Worm (Caenorhabditis elegans) whole organism, L4 larva: ENCODE data around the gene C33C12.4.

ENCODE experiments used
- F10B5.3 ChIP-seq: sonication (generic microtip); optimal IDR thresholded peaks from 2 replicates; lab custom pipeline; 2016; ENCODE audit warnings: mild to moderate bottlenecking, missing genetic modification characterization, missing compliant biosample characterization
- F49E8.2 ChIP-seq: sonication (generic microtip); optimal IDR thresholded peaks from 2 replicates; lab custom pipeline; 2016; ENCODE audit warnings: missing compliant biosample characterization, mild to moderate bottlenecking, missing genetic modification characterization, borderline replicate concordance
- Y48G9A.11 ChIP-seq: fragments of 200-800 bp; sonication (Bioruptor generic); IDR thresholded peaks from 2 replicates; pipeline ENCODE4 v1.3.6; 2022; ENCODE audit warnings: missing genetic modification reagents, missing genetic modification characterization, missing compliant biosample characterization
- Y5F2A.4 ChIP-seq: fragments of 200-800 bp; sonication (Bioruptor generic); optimal IDR thresholded peaks from 2 replicates; lab custom pipeline; 2018; ENCODE audit warnings: mild to moderate bottlenecking, missing genetic modification characterization, missing compliant biosample characterization
- aha-1 ChIP-seq: fragments of 150-350 bp; peaks from one replicate; lab custom pipeline; 2014; ENCODE audit warnings: missing biosample characterization, missing genetic modification characterization
- attf-4 ChIP-seq: sonication (generic microtip); optimal IDR thresholded peaks from 3 replicates; lab custom pipeline; 2017; ENCODE audit warnings: missing biosample characterization, missing genetic modification characterization
- ceh-20 ChIP-seq: fragments of 200-800 bp; sonication (Bioruptor generic); IDR thresholded peaks from 2 replicates; pipeline ENCODE4 v1.3.6; 2022; ENCODE audit warnings: missing genetic modification reagents, missing genetic modification characterization, missing compliant biosample characterization
- ceh-28 ChIP-seq: fragments of 150-350 bp; optimal IDR thresholded peaks from 2 replicates; lab custom pipeline; 2014; ENCODE audit warnings: missing biosample characterization, missing genetic modification reagents, missing genetic modification characterization
- dmd-6 ChIP-seq: fragments of 200-800 bp; sonication (Bioruptor generic); IDR thresholded peaks from 2 replicates; pipeline ENCODE4 v1.3.6; 2022; ENCODE audit warnings: missing genetic modification reagents, missing genetic modification characterization, missing compliant biosample characterization
- dpl-1 ChIP-seq: fragments of 150-350 bp; optimal IDR thresholded peaks from 2 replicates; lab custom pipeline; 2014; ENCODE audit warnings: missing biosample characterization, missing genetic modification reagents, missing genetic modification characterization
- dve-1 ChIP-seq: sonication (generic microtip); optimal IDR thresholded peaks from 2 replicates; lab custom pipeline; 2017; ENCODE audit warnings: antibody characterized with exemption, mild to moderate bottlenecking, missing genetic modification characterization, missing compliant biosample characterization; ENCODE audit not compliant: insufficient read depth
- fkh-10 ChIP-seq: fragments of 150-350 bp; optimal IDR thresholded peaks from 2 replicates; lab custom pipeline; 2014; ENCODE audit warnings: missing biosample characterization, missing genetic modification reagents, missing genetic modification characterization
- gei-8 ChIP-seq: fragments of 200-800 bp; sonication (Bioruptor generic); optimal IDR thresholded peaks from 2 replicates; lab custom pipeline; 2018; ENCODE audit warnings: mild to moderate bottlenecking, missing genetic modification characterization, missing compliant biosample characterization
- hlh-11 ChIP-seq: fragments of 200-800 bp; sonication (Bioruptor generic); optimal IDR thresholded peaks from 2 replicates; lab custom pipeline; 2018; ENCODE audit warnings: mild to moderate bottlenecking, missing genetic modification characterization, missing compliant biosample characterization
- hlh-30 ChIP-seq: sonication (generic microtip); optimal IDR thresholded peaks from 2 replicates; lab custom pipeline; 2017; ENCODE audit warnings: antibody characterized with exemption, mild to moderate bottlenecking, missing genetic modification characterization, missing compliant biosample characterization; ENCODE audit not compliant: insufficient read depth
- hmg-1.1 ChIP-seq: fragments of 200-800 bp; sonication (Bioruptor generic); IDR thresholded peaks from 2 replicates; pipeline ENCODE4 v1.3.6; 2022; ENCODE audit warnings: missing genetic modification reagents, missing genetic modification characterization, missing compliant biosample characterization
- lin-13 ChIP-seq: fragments of 150-350 bp; optimal IDR thresholded peaks from 2 replicates; lab custom pipeline; 2014; ENCODE audit warnings: missing biosample characterization, missing genetic modification reagents, missing genetic modification characterization
- lsy-2 ChIP-seq, 2 experiments: fragments of 150-350 bp in 1 of 2; sonication (generic microtip) in 1 of 2; optimal IDR thresholded peaks; 2 replicates each; lab custom pipeline; 2014 to 2017; ENCODE audit warnings: missing biosample characterization in 2 of 2, missing genetic modification characterization in 2 of 2
- mep-1 ChIP-seq: fragments of 150-350 bp; sonication (generic microtip); optimal IDR thresholded peaks from 3 replicates; lab custom pipeline; 2014; ENCODE audit warnings: missing biosample characterization, missing genetic modification characterization
- mes-2 ChIP-seq: sonication (generic microtip); optimal IDR thresholded peaks from 2 replicates; lab custom pipeline; 2016; ENCODE audit warnings: missing genotype, mild to moderate bottlenecking, missing genetic modification characterization, missing compliant biosample characterization; ENCODE audit not compliant: poor library complexity, severe bottlenecking
- mxl-2 ChIP-seq: fragments of 200-800 bp; sonication (Bioruptor generic); conservative IDR thresholded peaks from 2 replicates; pipeline ENCODE4 v1.3.6; 2022; ENCODE audit warnings: missing genetic modification reagents, missing genetic modification characterization, missing compliant biosample characterization
- mxl-3 ChIP-seq: fragments of 200-800 bp; sonication (Bioruptor generic); optimal IDR thresholded peaks from 2 replicates; lab custom pipeline; 2018; ENCODE audit warnings: mild to moderate bottlenecking, missing genetic modification characterization, missing compliant biosample characterization
- nhr-111 ChIP-seq: fragments of 200-800 bp; sonication (Bioruptor generic); optimal IDR thresholded peaks from 2 replicates; lab custom pipeline; 2018; ENCODE audit warnings: mild to moderate bottlenecking, missing genetic modification characterization, missing compliant biosample characterization
- nhr-28 ChIP-seq: fragments of 150-350 bp; optimal IDR thresholded peaks from 2 replicates; lab custom pipeline; 2014; ENCODE audit warnings: missing biosample characterization, missing genetic modification characterization
- nhr-6 ChIP-seq: fragments of 150-350 bp; optimal IDR thresholded peaks from 2 replicates; lab custom pipeline; 2014; ENCODE audit warnings: missing biosample characterization, missing genetic modification characterization
- nhr-76 ChIP-seq: fragments of 150-350 bp; optimal IDR thresholded peaks from 2 replicates; lab custom pipeline; 2014; ENCODE audit warnings: missing biosample characterization, missing genetic modification characterization
- nhr-77 ChIP-seq: fragments of 150-350 bp; optimal IDR thresholded peaks from 2 replicates; lab custom pipeline; 2014; ENCODE audit warnings: missing biosample characterization, missing genetic modification characterization
- pha-4 ChIP-seq, 2 experiments: fragments of 150-350 bp in 1 of 2; fragments of 200-800 bp in 1 of 2; sonication (Bioruptor generic) in 1 of 2; IDR thresholded peaks in 1 of 2; optimal IDR thresholded peaks in 1 of 2; 2 replicates each; pipeline versions ENCODE4 v1.3.6 to Lab custom; 2014 to 2022; ENCODE audit warnings: missing genetic modification characterization in 2 of 2, missing genetic modification reagents in 2 of 2, missing biosample characterization in 1 of 2, missing compliant biosample characterization in 1 of 2
- rbr-2 ChIP-seq: sonication (generic microtip); optimal IDR thresholded peaks from 2 replicates; lab custom pipeline; 2016; ENCODE audit warnings: missing genotype, missing genetic modification characterization, missing compliant biosample characterization
- snpc-4 ChIP-seq: fragments of 150-350 bp; optimal IDR thresholded peaks from 2 replicates; lab custom pipeline; 2014; ENCODE audit warnings: missing biosample characterization, missing genetic modification characterization
- spr-1 ChIP-seq: sonication (generic microtip); optimal IDR thresholded peaks from 2 replicates; lab custom pipeline; 2016; ENCODE audit warnings: mild to moderate bottlenecking, missing genetic modification characterization, missing compliant biosample characterization
- spr-3 ChIP-seq: fragments of 200-800 bp; sonication (Bioruptor generic); optimal IDR thresholded peaks from 2 replicates; lab custom pipeline; 2018; ENCODE audit warnings: mild to moderate bottlenecking, missing genetic modification characterization, missing compliant biosample characterization
- unc-62 ChIP-seq, 3 experiments: fragments of 150-350 bp in 1 of 3; sonication (generic microtip); optimal IDR thresholded peaks in 2 of 3; peaks in 1 of 3; 1 replicate in 1 of 3; 2 replicates in 2 of 3; lab custom pipeline; 2014 to 2017; ENCODE audit warnings: missing biosample characterization in 3 of 3, missing genetic modification characterization in 3 of 3, missing genetic modification reagents in 3 of 3, missing genotype in 1 of 3
- vab-7 ChIP-seq: fragments of 200-800 bp; sonication (Bioruptor generic); IDR thresholded peaks from 2 replicates; pipeline ENCODE4 v1.3.6; 2022; ENCODE audit warnings: missing genetic modification reagents, missing genetic modification characterization, missing compliant biosample characterization
- zip-11 ChIP-seq: fragments of 200-800 bp; sonication (Bioruptor generic); IDR thresholded peaks from 2 replicates; pipeline ENCODE4 v1.3.6; 2022; ENCODE audit warnings: missing genetic modification characterization, missing compliant biosample characterization

C33C12.4 gene

DNA sequence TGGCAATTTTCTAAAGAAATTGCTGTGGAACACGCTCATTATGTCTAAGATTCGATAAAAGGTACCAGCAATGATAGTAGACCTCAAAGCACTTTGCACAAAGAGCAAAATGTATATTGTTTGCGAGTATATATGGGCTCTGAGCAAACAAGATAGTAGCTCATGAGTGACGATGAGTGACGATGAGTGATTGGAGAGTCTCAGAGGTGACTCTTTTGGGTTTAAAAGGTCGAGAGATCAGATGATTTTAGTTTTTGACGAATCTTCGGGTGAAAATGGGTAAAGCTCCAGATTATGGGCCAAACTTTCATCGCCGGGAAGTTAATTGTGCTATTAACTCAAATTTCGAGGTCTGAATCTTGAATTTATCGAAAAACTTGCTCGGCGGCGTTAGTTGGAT is 30.5 kb upstream of the C33C12.4 start:
- TF ChIP-seq unc-62 (GFP tag; optimal IDR thresholded peaks at IDR 0.05 in 1 of 2; lab: Kevin White, UChicago) (peak in 1 of 2 experiments; percentile 98), unc-62 (tag; optimal IDR thresholded peaks at IDR 0.05; lab: Kevin White, UChicago) (no peak), ceh-20 (GFP tag; lab: Robert Waterston, UW) (0 out of 2 replicates have a peak, but pooled peaks have one; percentile 14), mxl-2 (no peak)

DNA sequence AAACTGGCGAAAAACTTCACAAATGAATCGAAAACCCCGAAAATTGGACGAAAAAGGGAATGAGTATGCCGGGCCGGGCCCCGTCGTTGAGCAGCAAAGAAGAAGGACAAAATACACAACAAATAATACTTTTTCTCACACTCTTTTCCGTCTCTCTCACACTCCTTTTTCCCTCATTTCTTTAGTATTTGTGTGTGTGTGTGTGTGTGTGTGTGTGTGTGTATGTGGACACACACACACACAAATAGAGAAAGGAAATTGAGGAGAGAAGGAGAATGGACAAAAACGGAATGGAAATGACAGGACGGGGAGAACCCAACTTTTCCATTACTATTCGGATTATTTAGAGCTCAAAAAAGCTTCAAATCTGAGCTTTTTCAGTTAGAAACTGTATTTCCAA is 29.3 kb upstream of the C33C12.4 start:
- TF ChIP-seq mxl-2 (no peak), attf-4 (tag; lab: Kevin White, UChicago) (no peak), Y48G9A.11 (GFP tag; lab: Robert Waterston, UW) (no peak), vab-7 (GFP tag; lab: Robert Waterston, UW) (no peak), mxl-3 (GFP tag; lab: Kevin White, UChicago) (no peak), nhr-77 (no peak), hlh-30 (tag; lab: Kevin White, UChicago) (peak; percentile 6), dve-1 (peak; percentile 48), dpl-1 (GFP tag; lab: Kevin White, UChicago) (peak; percentile 6), mep-1 (tag; lab: Kevin White, UChicago) (peak; percentile 62), dmd-6 (GFP tag; lab: Robert Waterston, UW) (no peak), hlh-11 (tag; lab: Kevin White, UChicago) (peak; percentile 31), zip-11 (GFP tag; lab: Robert Waterston, UW) (no peak), Y5F2A.4 (GFP tag; lab: Kevin White, UChicago) (no peak), mes-2 (peak; percentile 52), lin-13 (GFP tag; lab: Kevin White, UChicago) (peak; percentile 31), fkh-10 (peak; percentile 70), pha-4 (GFP tag; IDR thresholded peaks at IDR 0.05; lab: Robert Waterston, UW) (peak; percentile 33; the same call in 1 of the 2 replicates), pha-4 (tag; optimal IDR thresholded peaks at IDR 0.05; lab: Kevin White, UChicago) (peak; percentile 93), nhr-76 (tag; lab: Kevin White, UChicago) (no peak), rbr-2 (peak; percentile 37), lsy-2 (tag; optimal IDR thresholded peaks at IDR 0.05; lab: Kevin White, UChicago) (peak in 1 of 2 experiments; percentile 67), hmg-1.1 (GFP tag; lab: Robert Waterston, UW) (0 out of 2 replicates have a peak, but pooled peaks have one; percentile 26), nhr-111 (GFP tag; lab: Kevin White, UChicago) (no peak), nhr-6 (peak; percentile 66), spr-3 (GFP tag; lab: Kevin White, UChicago) (no peak), nhr-28 (tag; lab: Kevin White, UChicago) (peak; percentile 82)

DNA sequence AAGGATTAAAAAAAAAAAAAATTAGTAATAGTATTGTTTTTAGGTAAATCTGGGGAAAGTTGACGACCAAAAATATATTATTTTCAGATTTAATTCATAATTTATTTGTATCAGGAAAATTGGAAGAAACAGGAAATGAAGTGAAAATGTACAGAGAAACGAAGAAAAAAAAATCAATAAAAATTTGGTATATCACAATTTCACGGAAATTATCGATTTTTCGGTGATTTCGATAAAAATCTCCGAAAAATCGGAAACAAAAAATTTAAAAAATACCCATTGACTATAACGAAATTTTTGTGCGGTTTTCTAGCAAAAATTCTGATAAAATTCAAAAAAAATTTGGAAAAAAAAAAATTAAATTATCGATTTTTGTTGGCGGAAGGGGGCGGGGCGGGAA is 26.0 kb upstream of the C33C12.4 start:
- TF ChIP-seq spr-1 (tag; lab: Kevin White, UChicago) (no peak), ceh-28 (peak; percentile 71)

DNA sequence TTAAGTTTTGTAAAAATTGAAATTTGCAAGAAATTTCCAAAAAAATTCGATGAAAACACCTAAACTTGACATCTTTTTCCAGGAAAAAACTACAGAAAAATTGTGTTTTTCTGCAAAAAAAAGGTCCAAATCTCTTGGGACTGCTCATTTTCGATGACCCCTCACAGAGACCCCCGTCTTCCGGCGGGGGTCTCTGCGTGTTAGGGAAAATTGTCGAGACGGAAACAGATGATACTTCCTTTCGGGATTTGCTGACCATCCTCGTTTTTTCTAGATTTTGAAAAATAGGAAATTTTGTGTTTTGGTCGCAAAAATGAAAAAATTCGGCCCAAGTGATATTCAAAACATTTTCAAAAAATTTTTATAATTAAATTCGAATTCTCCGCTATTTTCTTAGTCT is 25.1 kb upstream of the C33C12.4 start:
- TF ChIP-seq F49E8.2 (tag; lab: Kevin White, UChicago) (no peak), aha-1 (peak; percentile 84)

DNA sequence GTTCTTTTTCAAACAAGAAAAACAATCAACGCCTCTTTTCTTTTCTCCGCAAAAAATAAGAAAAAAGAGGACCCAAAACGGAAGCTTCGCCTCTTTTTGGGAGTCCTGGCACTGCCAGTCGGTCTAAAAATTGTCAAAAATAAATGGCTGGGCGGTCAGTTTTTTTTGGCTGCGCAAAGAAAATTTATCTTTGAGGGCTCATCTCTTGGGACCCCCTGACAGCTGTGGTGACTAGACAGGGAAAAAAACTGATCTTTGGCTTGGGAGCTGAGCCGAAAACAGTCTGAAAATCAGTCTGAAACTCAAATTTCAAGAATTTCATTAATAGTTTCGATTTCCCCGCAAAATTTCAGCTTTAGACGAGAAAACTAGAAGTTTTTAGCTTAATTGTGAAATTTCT is 24.2 kb upstream of the C33C12.4 start:
- peak; percentile 95 for TF ChIP-seq aha-1
- TF ChIP-seq gei-8 = no peak
- no peak for TF ChIP-seq snpc-4 (tag; lab: Kevin White, UChicago)
- no peak for TF ChIP-seq nhr-28 (tag; lab: Kevin White, UChicago)
- TF ChIP-seq lsy-2 (tag; optimal IDR thresholded peaks at IDR 0.05; lab: Kevin White, UChicago) = no peak
- no peak for TF ChIP-seq F10B5.3 (tag; lab: Kevin White, UChicago)
- TF ChIP-seq, all 104 proteins: peak for 1
